Worm (Caenorhabditis elegans) whole organism, L3 larva: Measurements from ENCODE around the gene frpr-9.

ENCODE experiments used
- R02D3.7 ChIP-seq: fragments of 150-350 bp; optimal IDR thresholded peaks from 2 replicates; lab custom pipeline; 2014; ENCODE audit warnings: missing biosample characterization, missing genetic modification characterization
- ama-1 ChIP-seq: fragments of 150-350 bp; optimal IDR thresholded peaks from 2 replicates; lab custom pipeline; 2018
- egl-27 ChIP-seq: sonication (generic microtip); optimal IDR thresholded peaks from 4 replicates; lab custom pipeline; 2017; ENCODE audit warnings: missing biosample characterization, missing genetic modification reagents, missing genetic modification characterization
- elt-3 ChIP-seq, 3 experiments: fragments of 150-350 bp in 1 of 3; sonication (generic microtip) in 2 of 3; optimal IDR thresholded peaks; 2 replicates in 2 of 3; 4 replicates in 1 of 3; lab custom pipeline; 2014 to 2017; ENCODE audit warnings: missing biosample characterization in 3 of 3, missing genetic modification characterization in 3 of 3
- lsy-12 ChIP-seq: sonication (generic microtip); optimal IDR thresholded peaks from 2 replicates; lab custom pipeline; 2016; ENCODE audit warnings: mild to moderate bottlenecking, missing genetic modification characterization, missing compliant biosample characterization
- mdl-1 ChIP-seq: fragments of 150-350 bp; optimal IDR thresholded peaks from 2 replicates; lab custom pipeline; 2014; ENCODE audit warnings: missing biosample characterization, missing genetic modification characterization
- nhr-76 ChIP-seq: fragments of 150-350 bp; sonication (generic microtip); optimal IDR thresholded peaks from 5 replicates; lab custom pipeline; 2014; ENCODE audit warnings: missing biosample characterization, missing genetic modification characterization
- nhr-77 ChIP-seq: fragments of 150-350 bp; optimal IDR thresholded peaks from 2 replicates; lab custom pipeline; 2014; ENCODE audit warnings: missing biosample characterization, missing genetic modification characterization
- skn-1 ChIP-seq: fragments of 150-350 bp; optimal IDR thresholded peaks from 2 replicates; lab custom pipeline; 2014; ENCODE audit warnings: missing biosample characterization, missing genetic modification characterization
- unc-39 ChIP-seq: sonication (generic microtip); optimal IDR thresholded peaks from 4 replicates; lab custom pipeline; 2017; ENCODE audit warnings: missing biosample characterization, missing genetic modification characterization
- unc-62 ChIP-seq: fragments of 150-350 bp; sonication (generic microtip); optimal IDR thresholded peaks from 4 replicates; lab custom pipeline; 2014; ENCODE audit warnings: missing biosample characterization, missing genetic modification reagents, missing genetic modification characterization
- ztf-4 ChIP-seq: fragments of 150-350 bp; optimal IDR thresholded peaks from 2 replicates; lab custom pipeline; 2014; ENCODE audit warnings: missing biosample characterization, missing genetic modification characterization

DNA sequence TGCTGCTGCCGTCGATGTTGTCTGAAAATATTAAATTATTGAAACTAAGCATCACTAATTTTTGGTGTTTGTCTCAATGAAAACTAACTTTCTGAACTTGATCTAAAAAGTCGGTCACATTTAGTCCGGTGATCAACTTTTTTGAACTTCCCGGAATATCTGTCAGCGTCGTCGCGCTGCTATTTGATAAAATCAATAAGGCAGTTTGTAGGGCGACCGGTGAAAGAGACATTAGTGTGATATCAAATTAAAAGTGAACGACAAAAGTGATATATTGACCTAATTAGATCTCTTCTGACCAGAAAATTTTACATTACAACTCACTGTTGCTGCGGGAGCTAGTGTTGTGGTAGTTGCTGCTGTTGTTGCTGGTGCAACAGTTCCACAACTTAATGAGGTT, 21.0 kb upstream of the frpr-9 start:
- TF ChIP-seq lsy-12 (tag; lab: Kevin White, UChicago) (no peak), elt-3 (tag; optimal IDR thresholded peaks at IDR 0.05; lab: Kevin White, UChicago) (no peak), nhr-76 (tag; lab: Kevin White, UChicago) (no peak), ama-1 (no peak), mdl-1 (tag; lab: Kevin White, UChicago) (no peak), unc-62 (GFP tag; lab: Kevin White, UChicago) (no peak), ztf-4 (tag; lab: Kevin White, UChicago) (no peak), unc-39 (tag; lab: Kevin White, UChicago) (no peak), skn-1 (tag; lab: Kevin White, UChicago) (no peak), R02D3.7 (no peak), nhr-77 (tag; lab: Kevin White, UChicago) (no peak), egl-27 (no peak)
